Fruit fly (Drosophila melanogaster): Measurements from ENCODE around the gene CG17110.

Gene CG17110

dm6 chr3R:23112680-23113362 lies 21.3 kb downstream of the CG17110 start, which contains the start of gene Cow (continued):
- TF ChIP-seq CG6683 (GFP tag; optimal IDR thresholded peaks at IDR 0.05) (peak; percentile 80), CG10209 (GFP tag; optimal IDR thresholded peaks at IDR 0.05) (peak; percentile 60), chif (GFP tag; optimal IDR thresholded peaks at IDR 0.05) (peak in 1 of 2 experiments; percentile 46), CG11696 (GFP tag; IDR thresholded peaks at IDR 0.05) (no peak), CG11093 (GFP tag; IDR thresholded peaks at IDR 0.05) (no peak), ems (GFP tag; optimal IDR thresholded peaks at IDR 0.05) (peak; percentile 36), CG42726 (GFP tag; IDR thresholded peaks at IDR 0.05; ENCODE audit: partially characterized antibody) (no peak), CG6175 (GFP tag; IDR thresholded peaks at IDR 0.05) (0 out of 3 replicates have a peak, but pooled peaks have one; percentile 43), CG4730 (GFP tag; IDR thresholded peaks at IDR 0.05) (peak; percentile 52; the same call in 1 of the 2 replicates), Sox102F (GFP tag; optimal IDR thresholded peaks at IDR 0.05) (peak; percentile 67), CHES-1-like (GFP tag; optimal IDR thresholded peaks at IDR 0.05) (peak; percentile 48), Bgb (GFP tag; IDR thresholded peaks at IDR 0.05; ENCODE audit: partially characterized antibody) (no peak), Rfx (GFP tag; IDR thresholded peaks at IDR 0.05) (peak; percentile 77), Mes4 (GFP tag; optimal IDR thresholded peaks at IDR 0.05) (peak; percentile 4), CG17829 (tag; optimal IDR thresholded peaks at IDR 0.05) (peak; percentile 32), Oli (tag; optimal IDR thresholded peaks at IDR 0.05) (peak; percentile 52), CoRest (tag; optimal IDR thresholded peaks at IDR 0.05) (peak; percentile 54), peb (GFP tag; IDR thresholded peaks at IDR 0.05) (no peak), CG30020 (tag; optimal IDR thresholded peaks at IDR 0.05) (no peak), tll (GFP tag; optimal IDR thresholded peaks at IDR 0.05) (no peak), pb (GFP tag; optimal IDR thresholded peaks at IDR 0.05) (no peak), ewg (GFP tag; optimal IDR thresholded peaks at IDR 0.05) (peak; percentile 98), Lhr (GFP tag; optimal IDR thresholded peaks at IDR 0.05) (no peak), CG8290 (GFP tag; optimal IDR thresholded peaks at IDR 0.05) (no peak), CG8290 (tag; optimal IDR thresholded peaks at IDR 0.05) (peak in 1 of 2 experiments; percentile 85), dysf (GFP tag; IDR thresholded peaks at IDR 0.05) (peak; percentile 82), MBD-R2 (GFP tag; IDR thresholded peaks at IDR 0.05) (peak; percentile 39; the same call in 1 of the 2 replicates), kni (GFP tag; optimal IDR thresholded peaks at IDR 0.05) (no peak), lab (GFP tag; optimal IDR thresholded peaks at IDR 0.05) (peak; percentile 90), CG5953 (GFP tag; IDR thresholded peaks at IDR 0.05) (no peak), CG4328 (GFP tag; optimal IDR thresholded peaks at IDR 0.05) (no peak), eyg (GFP tag; optimal IDR thresholded peaks at IDR 0.05) (no peak), ab (GFP tag; optimal IDR thresholded peaks at IDR 0.05) (no peak), pho (GFP tag; optimal IDR thresholded peaks at IDR 0.05) (peak; percentile 69), slbo (GFP tag; IDR thresholded peaks at IDR 0.05) (peak; percentile 75), CG11504 (tag; optimal IDR thresholded peaks at IDR 0.05) (peak; percentile 74), CG13287 (GFP tag; IDR thresholded peaks at IDR 0.05; ENCODE audit: partially characterized antibody) (no peak), CG7987 (GFP tag; optimal IDR thresholded peaks at IDR 0.05) (no peak), CG6854 (GFP tag; optimal IDR thresholded peaks at IDR 0.05) (peak; percentile 69), stc (GFP tag; IDR thresholded peaks at IDR 0.05) (0 out of 2 replicates have a peak, but pooled peaks have one; percentile 48), lbe (GFP tag; optimal IDR thresholded peaks at IDR 0.05) (no peak), stwl (tag; optimal IDR thresholded peaks at IDR 0.05) (no peak), shn (GFP tag; optimal IDR thresholded peaks at IDR 0.05) (no peak), CG11398 (GFP tag; optimal IDR thresholded peaks at IDR 0.05) (no peak), fd64A (GFP tag; optimal IDR thresholded peaks at IDR 0.05) (no peak), CG3995 (GFP tag; optimal IDR thresholded peaks at IDR 0.05) (no peak), CG13894 (tag; optimal IDR thresholded peaks at IDR 0.05) (peak; percentile 49), unc-4 (GFP tag; IDR thresholded peaks at IDR 0.05; ENCODE audit: partially characterized antibody) (no peak), CG8388 (GFP tag; optimal IDR thresholded peaks at IDR 0.05) (peak; percentile 23)

Data from whole organism, embryonic.